Worm (Caenorhabditis elegans): ENCODE results near the gene W08A12.2.

The W08A12.2 gene

ce11 chrV:3677212-3677611 is 8.5 kb downstream of the W08A12.2 start (continued):
- TF ChIP-seq unc-30 (tag; optimal IDR thresholded peaks at IDR 0.05) = no peak
- no peak for TF ChIP-seq nhr-11 (tag; optimal IDR thresholded peaks at IDR 0.05)
- TF ChIP-seq unc-130 (tag; optimal IDR thresholded peaks at IDR 0.05) = peak; percentile 42
- TF ChIP-seq ceh-8 (GFP tag; optimal IDR thresholded peaks at IDR 0.05) = no peak

- TF ChIP-seq jun-1 (tag; optimal IDR thresholded peaks at IDR 0.05) = no peak
- TF ChIP-seq nhr-76 (tag; optimal IDR thresholded peaks at IDR 0.05) = no peak
- no peak for TF ChIP-seq ztf-11 (tag; optimal IDR thresholded peaks at IDR 0.05)
- no peak for TF ChIP-seq mep-1 (tag; optimal IDR thresholded peaks at IDR 0.05)
- no peak for TF ChIP-seq isw-1 (GFP tag; IDR thresholded peaks at IDR 0.05)
- TF ChIP-seq vab-15 (tag; optimal IDR thresholded peaks at IDR 0.05) = no peak
- no peak for TF ChIP-seq C04F5.9 (tag; optimal IDR thresholded peaks at IDR 0.05)
- TF ChIP-seq nhr-12 (tag; optimal IDR thresholded peaks at IDR 0.05) = no peak
These were observed 12.6 kb downstream of the W08A12.2 start, which contains the start of gene pals-33 for ce11 chrV:3673080-3673479. pals-33 (plus strand) TSS chrV:3673380.

- TF ChIP-seq ztf-4 (tag; optimal IDR thresholded peaks at IDR 0.05) (no peak), Y116A8C.19 (tag; optimal IDR thresholded peaks at IDR 0.05; ENCODE audit: borderline replicate concordance) (no peak), pax-3 (tag; optimal IDR thresholded peaks at IDR 0.05) (no peak), vab-15 (tag; optimal IDR thresholded peaks at IDR 0.05) (no peak), aly-2 (tag; optimal IDR thresholded peaks at IDR 0.05) (no peak), unc-30 (tag; optimal IDR thresholded peaks at IDR 0.05) (no peak), aha-1 (tag; optimal IDR thresholded peaks at IDR 0.05) (no peak), pag-3 (tag; optimal IDR thresholded peaks at IDR 0.05; ENCODE audit: borderline replicate concordance, insufficient read depth) (no peak), snpc-4 (tag; optimal IDR thresholded peaks at IDR 0.05) (no peak), fkh-4 (tag; optimal IDR thresholded peaks at IDR 0.05; ENCODE audit: borderline replicate concordance) (no peak), zip-4 (GFP tag; optimal IDR thresholded peaks at IDR 0.05) (no peak), alr-1 (tag; optimal IDR thresholded peaks at IDR 0.05; ENCODE audit: borderline replicate concordance) (no peak), ceh-8 (GFP tag; optimal IDR thresholded peaks at IDR 0.05) (no peak)
These were observed 15.2 kb downstream of the W08A12.2 start, which contains the start of gene Y39H10B.3 for ce11 chrV:3670499-3670898. Y39H10B.3 (plus strand) TSS chrV:3670799.

- no peak for TF ChIP-seq mab-9 (GFP tag; IDR thresholded peaks at IDR 0.05)
- TF ChIP-seq vab-15 (tag; optimal IDR thresholded peaks at IDR 0.05) = no peak
- no peak for TF ChIP-seq elt-2 (tag; optimal IDR thresholded peaks at IDR 0.05)
- no peak for TF ChIP-seq egl-27 (tag; optimal IDR thresholded peaks at IDR 0.05)
- TF ChIP-seq ceh-88 (GFP tag; IDR thresholded peaks at IDR 0.05) = no peak
- no peak for TF ChIP-seq nhr-11 (tag; optimal IDR thresholded peaks at IDR 0.05)
- TF ChIP-seq lir-3 (tag; optimal IDR thresholded peaks at IDR 0.05; ENCODE audit: poor library complexity) = no peak
- TF ChIP-seq efl-3 (GFP tag; optimal IDR thresholded peaks at IDR 0.05) = no peak
- no peak for TF ChIP-seq nhr-19 (GFP tag; conservative IDR thresholded peaks at IDR 0.05)
- TF ChIP-seq unc-130 (tag; optimal IDR thresholded peaks at IDR 0.05) = no peak
- no peak for TF ChIP-seq elt-3 (tag; optimal IDR thresholded peaks at IDR 0.05)
- TF ChIP-seq pax-3 (tag; optimal IDR thresholded peaks at IDR 0.05) = no peak
- no peak for TF ChIP-seq aly-2 (tag; optimal IDR thresholded peaks at IDR 0.05)
- no peak for TF ChIP-seq tbx-2 (tag; optimal IDR thresholded peaks at IDR 0.05)
These were observed 17.2 kb downstream of the W08A12.2 start, which contains the start of gene Y39H10B.2 for ce11 chrV:3668464-3668863. Y39H10B.2 (plus strand) TSS chrV:3668764.

ce11 chrV:3666887-3667286 is 18.8 kb downstream of the W08A12.2 start, which contains the start of gene str-113:
str-113 (minus strand) TSS chrV:3666987.
- TF ChIP-seq nhr-28 (tag; optimal IDR thresholded peaks at IDR 0.05) = no peak
- TF ChIP-seq ama-1 (optimal IDR thresholded peaks at IDR 0.05) = no peak
- TF ChIP-seq pqm-1 (tag; optimal IDR thresholded peaks at IDR 0.05) = no peak
- TF ChIP-seq snpc-4 (tag; optimal IDR thresholded peaks at IDR 0.05) = no peak
- no peak for TF ChIP-seq ces-1 (GFP tag; optimal IDR thresholded peaks at IDR 0.05)
- TF ChIP-seq alr-1 (tag; optimal IDR thresholded peaks at IDR 0.05; ENCODE audit: borderline replicate concordance) = no peak
- TF ChIP-seq dpl-1 (GFP tag; optimal IDR thresholded peaks at IDR 0.05) = no peak
- no peak for TF ChIP-seq jun-1 (tag; optimal IDR thresholded peaks at IDR 0.05)
- no peak for TF ChIP-seq hlh-17 (GFP tag; optimal IDR thresholded peaks at IDR 0.05; ENCODE audit: borderline replicate concordance)
- no peak for TF ChIP-seq C34B4.2 (tag; optimal IDR thresholded peaks at IDR 0.05)
- no peak for TF ChIP-seq lin-15B (tag; optimal IDR thresholded peaks at IDR 0.05)
- no peak for TF ChIP-seq efl-3 (GFP tag; optimal IDR thresholded peaks at IDR 0.05)
- TF ChIP-seq ets-5 (GFP tag; IDR thresholded peaks at IDR 0.05) = no peak
- TF ChIP-seq mab-9 (GFP tag; IDR thresholded peaks at IDR 0.05) = no peak
- no peak for TF ChIP-seq nhr-77 (tag; optimal IDR thresholded peaks at IDR 0.05)
- no peak for TF ChIP-seq grh-1 (GFP tag; IDR thresholded peaks at IDR 0.05)
- TF ChIP-seq lin-35 (GFP tag; optimal IDR thresholded peaks at IDR 0.05) = no peak
- TF ChIP-seq mef-2 (tag; optimal IDR thresholded peaks at IDR 0.05) = no peak
- no peak for TF ChIP-seq elt-2 (tag; optimal IDR thresholded peaks at IDR 0.05)

All from whole organism, L1 larva.